Worm (Caenorhabditis elegans) whole organism, L4 larva: Measurements from ENCODE around the gene srt-73.

Experiments
- D1046.2 ChIP-seq: fragments of 200-800 bp; sonication (Bioruptor generic); IDR thresholded peaks from 2 replicates; pipeline ENCODE4 v1.3.6; 2022; ENCODE audit warnings: missing genetic modification characterization, missing compliant biosample characterization
- F10B5.3 ChIP-seq: sonication (generic microtip); optimal IDR thresholded peaks from 2 replicates; lab custom pipeline; 2016; ENCODE audit warnings: mild to moderate bottlenecking, missing genetic modification characterization, missing compliant biosample characterization
- T20F7.1 ChIP-seq: fragments of 200-800 bp; sonication (Bioruptor generic); optimal IDR thresholded peaks from 2 replicates; lab custom pipeline; 2018; ENCODE audit warnings: mild to moderate bottlenecking, missing genetic modification characterization, missing compliant biosample characterization
- Y105C5A.15 ChIP-seq: fragments of 200-800 bp; sonication (Bioruptor generic); IDR thresholded peaks from 2 replicates; pipeline ENCODE4 v1.3.6; 2022; ENCODE audit warnings: missing genetic modification characterization, missing compliant biosample characterization
- Y5F2A.4 ChIP-seq: fragments of 200-800 bp; sonication (Bioruptor generic); optimal IDR thresholded peaks from 2 replicates; lab custom pipeline; 2018; ENCODE audit warnings: mild to moderate bottlenecking, missing genetic modification characterization, missing compliant biosample characterization
- ZK546.5 ChIP-seq, 2 experiments: sonication (generic microtip); optimal IDR thresholded peaks; 2 replicates each; lab custom pipeline; 2017; ENCODE audit warnings: missing biosample characterization in 2 of 2, missing genetic modification characterization in 2 of 2
- ceh-44 ChIP-seq: fragments of 200-800 bp; sonication (Bioruptor generic); IDR thresholded peaks from 2 replicates; pipeline ENCODE4 v1.3.6; 2022; ENCODE audit warnings: missing genetic modification reagents, missing genetic modification characterization, missing compliant biosample characterization
- ceh-62 ChIP-seq: sonication (generic microtip); optimal IDR thresholded peaks from 2 replicates; lab custom pipeline; 2017; ENCODE audit warnings: missing biosample characterization, missing genetic modification characterization
- ceh-82 ChIP-seq: sonication (generic microtip); optimal IDR thresholded peaks from 2 replicates; lab custom pipeline; 2017; ENCODE audit warnings: missing biosample characterization, missing genetic modification characterization
- ctbp-1 ChIP-seq: fragments of 200-800 bp; sonication (Bioruptor generic); IDR thresholded peaks from 2 replicates; pipeline ENCODE4 v1.3.6; 2022; ENCODE audit warnings: missing genetic modification reagents, missing genetic modification characterization, missing compliant biosample characterization
- daf-12 ChIP-seq: fragments of 150-350 bp; optimal IDR thresholded peaks from 2 replicates; lab custom pipeline; 2014; ENCODE audit warnings: missing biosample characterization, missing genetic modification reagents, missing genetic modification characterization
- dmd-8 ChIP-seq: fragments of 200-800 bp; sonication (Bioruptor generic); IDR thresholded peaks from 2 replicates; pipeline ENCODE4 v1.3.6; 2022; ENCODE audit warnings: missing genetic modification characterization, missing compliant biosample characterization
- dmd-9 ChIP-seq: fragments of 200-800 bp; sonication (Bioruptor generic); IDR thresholded peaks from 2 replicates; pipeline ENCODE4 v1.3.6; 2022; ENCODE audit warnings: missing genetic modification reagents, missing genetic modification characterization, missing compliant biosample characterization
- dpl-1 ChIP-seq: fragments of 150-350 bp; optimal IDR thresholded peaks from 2 replicates; lab custom pipeline; 2014; ENCODE audit warnings: missing biosample characterization, missing genetic modification reagents, missing genetic modification characterization
- duxl-1 ChIP-seq: sonication (generic microtip); optimal IDR thresholded peaks from 2 replicates; lab custom pipeline; 2016; ENCODE audit warnings: mild to moderate bottlenecking, missing genetic modification characterization, moderate library complexity, missing compliant biosample characterization; ENCODE audit not compliant: poor library complexity
- dve-1 ChIP-seq: sonication (generic microtip); optimal IDR thresholded peaks from 2 replicates; lab custom pipeline; 2017; ENCODE audit warnings: antibody characterized with exemption, mild to moderate bottlenecking, missing genetic modification characterization, missing compliant biosample characterization; ENCODE audit not compliant: insufficient read depth
- fkh-10 ChIP-seq: fragments of 150-350 bp; optimal IDR thresholded peaks from 2 replicates; lab custom pipeline; 2014; ENCODE audit warnings: missing biosample characterization, missing genetic modification reagents, missing genetic modification characterization
- fos-1 ChIP-seq: fragments of 150-350 bp; optimal IDR thresholded peaks from 2 replicates; lab custom pipeline; 2014; ENCODE audit warnings: missing biosample characterization, missing genetic modification characterization
- gei-8 ChIP-seq: fragments of 200-800 bp; sonication (Bioruptor generic); optimal IDR thresholded peaks from 2 replicates; lab custom pipeline; 2018; ENCODE audit warnings: mild to moderate bottlenecking, missing genetic modification characterization, missing compliant biosample characterization
- hif-1 ChIP-seq, 2 experiments: sonication (generic microtip); optimal IDR thresholded peaks; 2 replicates each; lab custom pipeline; 2016 to 2017; ENCODE audit warnings: missing compliant biosample characterization in 2 of 2, missing genetic modification characterization in 2 of 2, missing genetic modification reagents in 2 of 2, missing genotype in 2 of 2, mild to moderate bottlenecking in 1 of 2
- hlh-30 ChIP-seq: sonication (generic microtip); optimal IDR thresholded peaks from 2 replicates; lab custom pipeline; 2017; ENCODE audit warnings: antibody characterized with exemption, mild to moderate bottlenecking, missing genetic modification characterization, missing compliant biosample characterization; ENCODE audit not compliant: insufficient read depth
- lin-29 ChIP-seq: fragments of 200-800 bp; sonication (Bioruptor generic); IDR thresholded peaks from 2 replicates; pipeline ENCODE4 v1.3.6; 2022; ENCODE audit warnings: missing genetic modification reagents, missing genetic modification characterization, missing compliant biosample characterization
- lin-39 ChIP-seq: fragments of 150-350 bp; optimal IDR thresholded peaks from 2 replicates; lab custom pipeline; 2014; ENCODE audit warnings: missing biosample characterization, missing genetic modification reagents, missing genetic modification characterization
- lsy-2 ChIP-seq, 2 experiments: fragments of 150-350 bp in 1 of 2; sonication (generic microtip) in 1 of 2; optimal IDR thresholded peaks; 2 replicates each; lab custom pipeline; 2014 to 2017; ENCODE audit warnings: missing biosample characterization in 2 of 2, missing genetic modification characterization in 2 of 2
- madf-5 ChIP-seq, 2 experiments: fragments of 200-800 bp; sonication (Bioruptor generic); IDR thresholded peaks; 2 replicates each; pipeline ENCODE4 v1.3.6; 2022; ENCODE audit warnings: missing compliant biosample characterization in 2 of 2, missing genetic modification characterization in 2 of 2
- madf-9 ChIP-seq: fragments of 200-800 bp; sonication (Bioruptor generic); conservative IDR thresholded peaks from 2 replicates; pipeline ENCODE4 v1.3.6; 2022; ENCODE audit warnings: missing genetic modification reagents, missing genetic modification characterization, missing compliant biosample characterization
- mdl-1 ChIP-seq, 2 experiments: fragments of 150-350 bp in 1 of 2; sonication (generic microtip) in 1 of 2; optimal IDR thresholded peaks; 2 replicates each; lab custom pipeline; 2014 to 2017; ENCODE audit warnings: missing biosample characterization in 2 of 2, missing genetic modification characterization in 2 of 2
- mes-2 ChIP-seq: sonication (generic microtip); optimal IDR thresholded peaks from 2 replicates; lab custom pipeline; 2016; ENCODE audit warnings: missing genotype, mild to moderate bottlenecking, missing genetic modification characterization, missing compliant biosample characterization; ENCODE audit not compliant: poor library complexity, severe bottlenecking
- mxl-3 ChIP-seq: fragments of 200-800 bp; sonication (Bioruptor generic); optimal IDR thresholded peaks from 2 replicates; lab custom pipeline; 2018; ENCODE audit warnings: mild to moderate bottlenecking, missing genetic modification characterization, missing compliant biosample characterization
- nhr-10 ChIP-seq: fragments of 150-350 bp; optimal IDR thresholded peaks from 2 replicates; lab custom pipeline; 2014; ENCODE audit warnings: missing biosample characterization, missing genetic modification characterization
- nhr-102 ChIP-seq: sonication (generic microtip); optimal IDR thresholded peaks from 2 replicates; lab custom pipeline; 2016; ENCODE audit warnings: mild to moderate bottlenecking, missing genetic modification characterization, moderate library complexity, missing compliant biosample characterization
- nhr-111 ChIP-seq: fragments of 200-800 bp; sonication (Bioruptor generic); optimal IDR thresholded peaks from 2 replicates; lab custom pipeline; 2018; ENCODE audit warnings: mild to moderate bottlenecking, missing genetic modification characterization, missing compliant biosample characterization
- nhr-237 ChIP-seq: sonication (generic microtip); optimal IDR thresholded peaks from 2 replicates; lab custom pipeline; 2017; ENCODE audit warnings: missing biosample characterization, missing genetic modification characterization
- nhr-25 ChIP-seq: sonication (generic microtip); optimal IDR thresholded peaks from 2 replicates; lab custom pipeline; 2017; ENCODE audit warnings: missing genetic modification characterization, mild to moderate bottlenecking, missing compliant biosample characterization, antibody characterized with exemption, moderate library complexity, borderline replicate concordance; ENCODE audit not compliant: insufficient read depth
- nhr-42 ChIP-seq: fragments of 200-800 bp; sonication (Bioruptor generic); IDR thresholded peaks from 2 replicates; pipeline ENCODE4 v1.3.6; 2022; ENCODE audit warnings: missing genetic modification characterization, missing compliant biosample characterization
- nhr-48 ChIP-seq: sonication (generic microtip); optimal IDR thresholded peaks from 2 replicates; lab custom pipeline; 2016; ENCODE audit warnings: mild to moderate bottlenecking, missing genetic modification characterization, missing compliant biosample characterization
- nhr-6 ChIP-seq: fragments of 150-350 bp; optimal IDR thresholded peaks from 2 replicates; lab custom pipeline; 2014; ENCODE audit warnings: missing biosample characterization, missing genetic modification characterization
- nhr-77 ChIP-seq: fragments of 150-350 bp; optimal IDR thresholded peaks from 2 replicates; lab custom pipeline; 2014; ENCODE audit warnings: missing biosample characterization, missing genetic modification characterization
- php-3 ChIP-seq: fragments of 200-800 bp; sonication (Bioruptor generic); IDR thresholded peaks from 2 replicates; pipeline ENCODE4 v1.3.6; 2022; ENCODE audit warnings: missing genetic modification reagents, missing genetic modification characterization, missing compliant biosample characterization
- rbr-2 ChIP-seq: sonication (generic microtip); optimal IDR thresholded peaks from 2 replicates; lab custom pipeline; 2016; ENCODE audit warnings: missing genotype, missing genetic modification characterization, missing compliant biosample characterization
- sdz-12 ChIP-seq: fragments of 200-800 bp; sonication (Bioruptor generic); optimal IDR thresholded peaks from 2 replicates; lab custom pipeline; 2018; ENCODE audit warnings: mild to moderate bottlenecking, missing genetic modification characterization, missing compliant biosample characterization
- skn-1 ChIP-seq: fragments of 150-350 bp; optimal IDR thresholded peaks from 2 replicates; lab custom pipeline; 2014; ENCODE audit warnings: missing biosample characterization, missing genetic modification characterization
- spr-1 ChIP-seq: sonication (generic microtip); optimal IDR thresholded peaks from 2 replicates; lab custom pipeline; 2016; ENCODE audit warnings: mild to moderate bottlenecking, missing genetic modification characterization, missing compliant biosample characterization
- tag-97 ChIP-seq: fragments of 200-800 bp; sonication (Bioruptor generic); IDR thresholded peaks from 2 replicates; pipeline ENCODE4 v1.3.6; 2022; ENCODE audit warnings: missing genetic modification characterization, missing compliant biosample characterization
- unc-130 ChIP-seq: sonication (generic microtip); optimal IDR thresholded peaks from 2 replicates; lab custom pipeline; 2016; ENCODE audit warnings: missing genetic modification reagents, missing genetic modification characterization, missing compliant biosample characterization
- unc-62 ChIP-seq, 3 experiments: fragments of 150-350 bp in 1 of 3; sonication (generic microtip); optimal IDR thresholded peaks in 2 of 3; peaks in 1 of 3; 1 replicate in 1 of 3; 2 replicates in 2 of 3; lab custom pipeline; 2014 to 2017; ENCODE audit warnings: missing biosample characterization in 3 of 3, missing genetic modification characterization in 3 of 3, missing genetic modification reagents in 3 of 3, missing genotype in 1 of 3
- vab-7 ChIP-seq: fragments of 200-800 bp; sonication (Bioruptor generic); IDR thresholded peaks from 2 replicates; pipeline ENCODE4 v1.3.6; 2022; ENCODE audit warnings: missing genetic modification reagents, missing genetic modification characterization, missing compliant biosample characterization
- zip-11 ChIP-seq: fragments of 200-800 bp; sonication (Bioruptor generic); IDR thresholded peaks from 2 replicates; pipeline ENCODE4 v1.3.6; 2022; ENCODE audit warnings: missing genetic modification characterization, missing compliant biosample characterization
- zip-2 ChIP-seq: fragments of 150-350 bp; optimal IDR thresholded peaks from 2 replicates; lab custom pipeline; 2014; ENCODE audit warnings: missing biosample characterization, missing genetic modification characterization

Gene srt-73

DNA sequence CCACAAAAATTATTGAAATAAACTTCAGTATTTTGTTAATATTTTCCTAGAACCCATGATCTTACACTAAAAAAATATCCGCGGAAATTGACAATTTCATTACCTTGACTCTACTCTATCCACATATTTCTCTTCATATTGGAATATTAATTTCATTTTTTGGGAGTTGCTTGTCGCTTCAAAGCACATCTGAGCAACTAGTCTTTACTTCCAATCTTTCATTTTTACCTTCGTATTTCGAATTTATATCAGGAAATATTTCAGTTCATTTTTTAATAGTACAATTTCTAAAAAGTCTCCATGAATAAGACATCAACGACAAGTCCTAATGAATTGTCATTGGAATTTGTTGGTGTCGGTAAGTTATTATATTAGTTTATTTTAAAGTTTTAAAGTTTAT lies at the start of gene srt-73:
TSS of gene srt-73 (plus strand) at position 301 of the 400 bp plus-strand sequence.
- TF ChIP-seq Y105C5A.15 (no peak), dve-1 (tag; lab: Kevin White, UChicago) (no peak), php-3 (GFP tag; lab: Robert Waterston, UW) (no peak), vab-7 (GFP tag; lab: Robert Waterston, UW) (no peak), ceh-44 (GFP tag; lab: Robert Waterston, UW) (no peak), tag-97 (no peak), gei-8 (GFP tag; lab: Kevin White, UChicago) (no peak), dmd-8 (GFP tag; lab: Robert Waterston, UW) (no peak)

DNA sequence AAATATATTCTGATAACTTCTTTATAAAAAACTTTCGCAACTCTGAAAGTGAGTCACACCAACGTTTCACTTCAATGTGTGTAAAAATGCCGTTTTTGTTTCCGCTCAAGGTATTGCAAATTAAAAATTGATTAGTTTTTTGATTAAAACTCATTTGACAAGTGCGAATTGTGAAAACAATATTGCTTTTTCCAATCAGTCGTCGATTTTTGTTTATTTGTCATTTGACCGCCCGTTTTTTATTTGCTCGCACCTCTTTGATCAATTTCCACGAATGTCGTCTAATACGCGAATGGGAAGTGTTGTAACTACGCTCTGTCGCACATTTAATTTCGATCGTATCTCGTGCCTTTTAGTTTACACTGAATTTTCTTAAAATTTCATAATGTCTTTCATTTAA lies 49.0 kb upstream of the srt-73 start, which contains the start of gene mvb-12:
TSS of gene mvb-12 (plus strand) at position 375 of the 400 bp plus-strand sequence.
- TF ChIP-seq hlh-30 = peak; percentile 68
- TF ChIP-seq zip-2 = no peak
- TF ChIP-seq nhr-77 (tag; lab: Kevin White, UChicago) = no peak
- TF ChIP-seq nhr-10 (tag; lab: Kevin White, UChicago) = no peak
- TF ChIP-seq tag-97 = no peak
- TF ChIP-seq Y105C5A.15 = no peak
- no peak for TF ChIP-seq skn-1
- no peak for TF ChIP-seq ceh-82 (tag; lab: Kevin White, UChicago)
- no peak for TF ChIP-seq mxl-3
- no peak for TF ChIP-seq F10B5.3 (tag; lab: Kevin White, UChicago)
- TF ChIP-seq unc-130 (GFP tag; lab: Kevin White, UChicago) = no peak
- peak; percentile 30 for TF ChIP-seq mes-2 (tag; lab: Kevin White, UChicago)
- TF ChIP-seq T20F7.1 (GFP tag; lab: Kevin White, UChicago) = no peak
- TF ChIP-seq dpl-1 (GFP tag; lab: Kevin White, UChicago) = peak; percentile 4
- TF ChIP-seq rbr-2 = no peak
- no peak for TF ChIP-seq nhr-237 (tag; lab: Kevin White, UChicago)
- TF ChIP-seq nhr-25 (tag; lab: Kevin White, UChicago) = no peak
- no peak for TF ChIP-seq daf-12
- TF ChIP-seq nhr-111 = no peak
- no peak for TF ChIP-seq dmd-9 (GFP tag; lab: Robert Waterston, UW)
- no peak for TF ChIP-seq nhr-48
- peak in 1 of 2 experiments; percentile 49 for TF ChIP-seq lsy-2 (tag; optimal IDR thresholded peaks at IDR 0.05; lab: Kevin White, UChicago)
- no peak for TF ChIP-seq ceh-44 (GFP tag; lab: Robert Waterston, UW)
- no peak for TF ChIP-seq ceh-62 (tag; lab: Kevin White, UChicago)
- TF ChIP-seq fos-1 (tag; lab: Kevin White, UChicago) = no peak
- no peak for TF ChIP-seq fkh-10 (GFP tag; lab: Kevin White, UChicago)
- no peak for TF ChIP-seq nhr-42 (GFP tag; lab: Robert Waterston, UW)
- no peak for TF ChIP-seq ZK546.5 (tag; optimal IDR thresholded peaks at IDR 0.05; lab: Kevin White, UChicago)
- no peak for TF ChIP-seq nhr-102
- no peak for TF ChIP-seq lin-39
- peak in 1 of 2 experiments; percentile 30 for TF ChIP-seq mdl-1 (tag; optimal IDR thresholded peaks at IDR 0.05; lab: Kevin White, UChicago)
- TF ChIP-seq nhr-6 (tag; lab: Kevin White, UChicago) = no peak
- TF ChIP-seq lin-29 (GFP tag; lab: Robert Waterston, UW) = no peak
- TF ChIP-seq ctbp-1 = no peak
- TF ChIP-seq madf-9 (GFP tag; lab: Robert Waterston, UW) = no peak
- TF ChIP-seq duxl-1 (tag; lab: Kevin White, UChicago) = no peak
- TF ChIP-seq madf-5 (GFP tag; IDR thresholded peaks at IDR 0.05; lab: Robert Waterston, UW) = no peak
- no peak for TF ChIP-seq spr-1
- no peak for TF ChIP-seq hif-1 (tag; optimal IDR thresholded peaks at IDR 0.05; lab: Kevin White, UChicago)
- no peak for TF ChIP-seq unc-62 (GFP tag; optimal IDR thresholded peaks at IDR 0.05 in 1 of 2; lab: Kevin White, UChicago)
- TF ChIP-seq unc-62 (tag; optimal IDR thresholded peaks at IDR 0.05; lab: Kevin White, UChicago) = no peak
- no peak for TF ChIP-seq zip-11 (GFP tag; lab: Robert Waterston, UW)
- TF ChIP-seq Y5F2A.4 (GFP tag; lab: Kevin White, UChicago) = no peak
- no peak for TF ChIP-seq sdz-12 (GFP tag; lab: Kevin White, UChicago)
- no peak for TF ChIP-seq D1046.2
